Fruit fly (Drosophila melanogaster) whole organism, embryonic: ENCODE results near the gene Best3.

ENCODE experiments used
- CG10267 ChIP-seq: fragments of 200-800 bp; sonication (Bioruptor generic); optimal IDR thresholded peaks from 2 replicates; lab custom pipeline; 2018; ENCODE audit warnings: missing biosample characterization, mild to moderate bottlenecking, missing genetic modification characterization, moderate library complexity
- CG10959 ChIP-seq: fragments of 200-800 bp; sonication (Bioruptor generic); IDR thresholded peaks from 2 replicates; pipeline ENCODE4 v1.3.6; 2022; ENCODE audit warnings: missing biosample characterization, missing genetic modification characterization
- CG11504 ChIP-seq: fragments of 200-800 bp; sonication (Bioruptor generic); optimal IDR thresholded peaks from 3 replicates; lab custom pipeline; 2019; ENCODE audit warnings: missing biosample characterization, mild to moderate bottlenecking, missing genetic modification characterization, moderate library complexity
- CG12236 ChIP-seq: fragments of 200-800 bp; sonication (Bioruptor generic); optimal IDR thresholded peaks from 2 replicates; lab custom pipeline; 2016; ENCODE audit warnings: missing biosample characterization, missing genetic modification characterization
- CG15601 ChIP-seq: fragments of 200-800 bp; sonication (Bioruptor generic); optimal IDR thresholded peaks from 3 replicates; lab custom pipeline; 2019; ENCODE audit warnings: missing biosample characterization, mild to moderate bottlenecking, missing genetic modification characterization, moderate library complexity
- CG17829 ChIP-seq: fragments of 200-800 bp; optimal IDR thresholded peaks from 2 replicates; lab custom pipeline; 2019; ENCODE audit warnings: missing biosample characterization, mild to moderate bottlenecking, missing genetic modification characterization, moderate library complexity
- CG18262 ChIP-seq: fragments of 200-800 bp; optimal IDR thresholded peaks from 3 replicates; lab custom pipeline; 2019; ENCODE audit warnings: missing biosample characterization, mild to moderate bottlenecking, missing genetic modification characterization, moderate library complexity
- CG2202 ChIP-seq: fragments of 200-800 bp; sonication (Bioruptor generic); optimal IDR thresholded peaks from 2 replicates; lab custom pipeline; 2018; ENCODE audit warnings: missing biosample characterization, mild to moderate bottlenecking, missing genetic modification characterization
- CG2678 ChIP-seq: fragments of 200-800 bp; sonication (Bioruptor generic); optimal IDR thresholded peaks from 3 replicates; lab custom pipeline; 2019; ENCODE audit warnings: missing biosample characterization, mild to moderate bottlenecking, missing genetic modification characterization, moderate library complexity
- CG30020 ChIP-seq: fragments of 200-800 bp; optimal IDR thresholded peaks from 2 replicates; lab custom pipeline; 2019; ENCODE audit warnings: missing biosample characterization, mild to moderate bottlenecking, missing genetic modification characterization, moderate library complexity
- CG31224 ChIP-seq: fragments of 200-800 bp; sonication (Bioruptor generic); IDR thresholded peaks from 2 replicates; pipeline ENCODE4 v1.3.6; 2022; ENCODE audit warnings: missing biosample characterization, missing genetic modification characterization
- CG31441 ChIP-seq: fragments of 200-800 bp; sonication (Bioruptor generic); IDR thresholded peaks from 2 replicates; pipeline ENCODE4 v1.3.6; 2022; ENCODE audit warnings: missing biosample characterization, missing genetic modification characterization
- CG33557 ChIP-seq: fragments of 200-800 bp; sonication (Bioruptor generic); optimal IDR thresholded peaks from 2 replicates; lab custom pipeline; 2019; ENCODE audit warnings: missing biosample characterization, mild to moderate bottlenecking, missing genetic modification characterization, moderate library complexity
- CG4404 ChIP-seq: fragments of 200-800 bp; sonication (Bioruptor generic); IDR thresholded peaks from 2 replicates; pipeline ENCODE4 v1.3.6; 2022; ENCODE audit warnings: missing biosample characterization, missing genetic modification characterization
- CG4730 ChIP-seq: fragments of 200-800 bp; sonication (Bioruptor generic); IDR thresholded peaks from 2 replicates; pipeline ENCODE4 v1.3.6; 2022; ENCODE audit warnings: missing biosample characterization, missing genetic modification characterization
- CG7839 ChIP-seq: fragments of 200-800 bp; sonication (Bioruptor generic); optimal IDR thresholded peaks from 3 replicates; lab custom pipeline; 2018; ENCODE audit warnings: missing biosample characterization, mild to moderate bottlenecking, missing genetic modification characterization, moderate library complexity
- CG8924 ChIP-seq: fragments of 200-800 bp; optimal IDR thresholded peaks from 3 replicates; lab custom pipeline; 2019; ENCODE audit warnings: missing biosample characterization, mild to moderate bottlenecking, missing genetic modification characterization, moderate library complexity
- Chrac-16 ChIP-seq: fragments of 200-800 bp; sonication (Bioruptor generic); optimal IDR thresholded peaks from 3 replicates; lab custom pipeline; 2016; ENCODE audit warnings: missing biosample characterization, missing genetic modification characterization
- CoRest ChIP-seq: fragments of 200-800 bp; sonication (Bioruptor generic); optimal IDR thresholded peaks from 3 replicates; lab custom pipeline; 2018; ENCODE audit warnings: missing biosample characterization, mild to moderate bottlenecking, missing genetic modification characterization, moderate library complexity
- D ChIP-seq, 2 experiments: fragments of 200-800 bp in 1 of 2; fragments of >200 bp in 1 of 2; sonication (Bioruptor generic) in 1 of 2; optimal IDR thresholded peaks; 2 replicates in 1 of 2; 3 replicates in 1 of 2; lab custom pipeline; 2017; ENCODE audit warnings: mild to moderate bottlenecking in 1 of 2, missing biosample characterization in 1 of 2, missing genetic modification characterization in 1 of 2, missing genetic modification reagents in 1 of 2
- Drgx ChIP-seq: fragments of 200-800 bp; sonication (Bioruptor generic); IDR thresholded peaks from 2 replicates; pipeline ENCODE4 v1.3.6; 2022; ENCODE audit warnings: missing biosample characterization, missing genetic modification characterization
- ERR ChIP-seq: fragments of 200-800 bp; sonication (Bioruptor generic); optimal IDR thresholded peaks from 2 replicates; lab custom pipeline; 2016; ENCODE audit warnings: missing biosample characterization, missing genetic modification characterization
- Hey ChIP-seq: fragments of 200-800 bp; sonication (Bioruptor generic); optimal IDR thresholded peaks from 3 replicates; lab custom pipeline; 2018; ENCODE audit warnings: missing biosample characterization, mild to moderate bottlenecking, missing genetic modification characterization
- Hr3 ChIP-seq: fragments of 200-800 bp; sonication (Bioruptor generic); optimal IDR thresholded peaks from 3 replicates; lab custom pipeline; 2016; ENCODE audit warnings: missing biosample characterization, missing genetic modification characterization
- Med ChIP-seq: fragments of 200-800 bp; sonication (Bioruptor generic); peaks from one replicate; lab custom pipeline; 2016; ENCODE audit warnings: missing biosample characterization, missing genetic modification characterization, mild to moderate bottlenecking, inconsistent platforms, moderate library complexity
- Nf-YA ChIP-seq: fragments of 200-800 bp; sonication (Bioruptor generic); IDR thresholded peaks from 2 replicates; pipeline ENCODE4 v1.3.6; 2022; ENCODE audit warnings: missing biosample characterization, missing genetic modification characterization
- Stat92E ChIP-seq, 3 experiments: fragments of >200 bp in 2 of 3; fragments of 200-800 bp in 1 of 3; sonication (Bioruptor generic) in 1 of 3; optimal IDR thresholded peaks; 2 replicates each; lab custom pipeline; 2017 to 2019; ENCODE audit warnings: missing biosample characterization in 3 of 3, missing genetic modification characterization in 3 of 3, mild to moderate bottlenecking in 1 of 3, moderate library complexity in 1 of 3
- Xrp1 ChIP-seq: fragments of 200-800 bp; sonication (Bioruptor generic); IDR thresholded peaks from 2 replicates; pipeline ENCODE4 v1.3.6; 2022; ENCODE audit warnings: missing biosample characterization, missing genetic modification characterization
- aop ChIP-seq: fragments of 200-800 bp; sonication (Bioruptor generic); IDR thresholded peaks from 2 replicates; pipeline ENCODE4 v1.3.6; 2022; ENCODE audit warnings: missing biosample characterization, missing genetic modification characterization
- az2 ChIP-seq: fragments of 200-800 bp; sonication (Bioruptor generic); optimal IDR thresholded peaks from 3 replicates; lab custom pipeline; 2016; ENCODE audit warnings: missing biosample characterization, missing genetic modification characterization
- bcd ChIP-seq: fragments of 200-800 bp; sonication (Bioruptor generic); optimal IDR thresholded peaks from 2 replicates; lab custom pipeline; 2017; ENCODE audit warnings: missing biosample characterization, mild to moderate bottlenecking, missing genetic modification characterization
- bowl ChIP-seq: fragments of 200-800 bp; sonication (Bioruptor generic); IDR thresholded peaks from 2 replicates; pipeline ENCODE4 v1.3.6; 2022; ENCODE audit warnings: missing biosample characterization, missing genetic modification characterization
- dmrt99B ChIP-seq: fragments of 200-800 bp; sonication (Bioruptor generic); optimal IDR thresholded peaks from 2 replicates; lab custom pipeline; 2018; ENCODE audit warnings: missing biosample characterization, mild to moderate bottlenecking, missing genetic modification characterization, moderate library complexity
- eve ChIP-seq, 2 experiments: fragments of >200 bp; optimal IDR thresholded peaks; 2 replicates each; lab custom pipeline; 2017; ENCODE audit warnings: missing biosample characterization in 2 of 2, missing genetic modification characterization in 2 of 2
- fd96Cb ChIP-seq: fragments of 200-800 bp; sonication (Bioruptor generic); optimal IDR thresholded peaks from 2 replicates; lab custom pipeline; 2018; ENCODE audit warnings: missing biosample characterization, mild to moderate bottlenecking, missing genetic modification characterization, moderate library complexity
- gem ChIP-seq: fragments of 200-800 bp; sonication (Bioruptor generic); optimal IDR thresholded peaks from 2 replicates; lab custom pipeline; 2019; ENCODE audit warnings: missing biosample characterization, mild to moderate bottlenecking, missing genetic modification characterization, moderate library complexity
- gt ChIP-seq: fragments of 200-800 bp; sonication (Bioruptor generic); IDR thresholded peaks from 2 replicates; pipeline ENCODE4 v1.3.6; 2022; ENCODE audit warnings: missing biosample characterization, missing genetic modification characterization
- kni ChIP-seq: fragments of 200-800 bp; sonication (Bioruptor generic); optimal IDR thresholded peaks from 3 replicates; lab custom pipeline; 2017; ENCODE audit warnings: mild to moderate bottlenecking, missing biosample characterization, missing genetic modification reagents, missing genetic modification characterization
- nmo ChIP-seq: fragments of 200-800 bp; sonication (Bioruptor generic); optimal IDR thresholded peaks from 2 replicates; lab custom pipeline; 2018; ENCODE audit warnings: missing biosample characterization, mild to moderate bottlenecking, missing genetic modification characterization, moderate library complexity
- sc ChIP-seq, 3 experiments: fragments of >200 bp in 2 of 3; fragments of 200-800 bp in 1 of 3; sonication (Bioruptor generic) in 1 of 3; optimal IDR thresholded peaks; 2 replicates in 2 of 3; 3 replicates in 1 of 3; lab custom pipeline; 2017; ENCODE audit warnings: mild to moderate bottlenecking in 1 of 3, missing biosample characterization in 1 of 3, missing genetic modification characterization in 1 of 3, missing genetic modification reagents in 1 of 3
- sens ChIP-seq: fragments of 200-800 bp; sonication (Bioruptor generic); peaks from one replicate; lab custom pipeline; 2016; ENCODE audit warnings: missing biosample characterization, missing genetic modification characterization
- sima ChIP-seq: fragments of 200-800 bp; sonication (Bioruptor generic); optimal IDR thresholded peaks from 2 replicates; lab custom pipeline; 2016; ENCODE audit warnings: missing biosample characterization, missing genetic modification characterization
- so ChIP-seq: fragments of 200-800 bp; sonication (Bioruptor generic); IDR thresholded peaks from 3 replicates; pipeline ENCODE4 v1.3.6; 2022; ENCODE audit warnings: missing biosample characterization, missing genetic modification characterization
- tio ChIP-seq: fragments of 200-800 bp; sonication (Bioruptor generic); optimal IDR thresholded peaks from 2 replicates; lab custom pipeline; 2017; ENCODE audit warnings: missing biosample characterization, missing genetic modification characterization, inconsistent platforms

Gene Best3

dm6 chr3L:15258357-15258756 is 44.2 kb downstream of the Best3 start:
- TF ChIP-seq eve (GFP tag; optimal IDR thresholded peaks at IDR 0.05; lab: Kevin White, UChicago) = peak in 1 of 2 experiments; percentile 33
- no peak for TF ChIP-seq Nf-YA
- peak; percentile 18 for TF ChIP-seq gem (tag; lab: Kevin White, UChicago)
- no peak for TF ChIP-seq sima
- peak; percentile 26 for TF ChIP-seq CG11504 (tag; lab: Kevin White, UChicago)
- peak; percentile 59 for TF ChIP-seq sens (GFP tag; lab: Kevin White, UChicago)
- peak; percentile 23 for TF ChIP-seq dmrt99B (tag; lab: Kevin White, UChicago)

DNA sequence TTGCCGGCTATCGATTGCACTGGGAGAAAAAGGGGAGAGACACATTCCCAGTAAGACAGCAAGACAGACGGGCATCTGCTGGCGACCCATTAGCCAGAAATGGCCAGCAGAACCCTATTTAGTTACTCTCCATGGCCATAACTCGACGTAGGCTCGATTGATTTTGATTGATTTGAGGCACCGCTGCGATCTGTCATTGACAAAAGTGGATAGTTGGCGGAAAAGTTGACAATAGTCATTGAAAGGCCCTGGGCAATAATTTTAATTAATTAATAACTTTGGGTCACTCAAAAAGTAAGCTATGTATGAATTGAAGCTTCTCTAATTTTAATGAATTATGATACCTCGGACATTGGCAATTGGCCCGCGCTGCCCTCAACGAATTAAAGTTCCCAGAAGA is 45.4 kb downstream of the Best3 start:
- 0 out of 2 replicates have a peak, but pooled peaks have one; percentile 21 for TF ChIP-seq Drgx
- TF ChIP-seq CG12236 = no peak
- no peak for TF ChIP-seq gt (GFP tag; lab: Robert Waterston, UW)
- TF ChIP-seq sens (GFP tag; lab: Kevin White, UChicago) = peak; percentile 55
- no peak for TF ChIP-seq CG2202 (tag; lab: Kevin White, UChicago)

dm6 chr3L:15254118-15254517 is 48.5 kb downstream of the Best3 start:
- no peak for TF ChIP-seq Hey (tag; lab: Kevin White, UChicago)
- no peak for TF ChIP-seq tio (GFP tag; lab: Kevin White, UChicago)
- peak; percentile 87 for TF ChIP-seq kni (GFP tag; lab: Kevin White, UChicago)
- peak in 1 of 3 experiments; percentile 74 for TF ChIP-seq Stat92E (GFP tag; optimal IDR thresholded peaks at IDR 0.05; lab: Kevin White, UChicago)

dm6 chr3L:15253606-15254054 is 49.0 kb downstream of the Best3 start:
- TF ChIP-seq gt (GFP tag; lab: Robert Waterston, UW) = no peak
- TF ChIP-seq sens (GFP tag; lab: Kevin White, UChicago) = peak; percentile 78
- peak; percentile 26 for TF ChIP-seq CG11504 (tag; lab: Kevin White, UChicago)
- TF ChIP-seq fd96Cb (tag; lab: Kevin White, UChicago) = peak; percentile 6
- TF ChIP-seq Med = peak; percentile 57
- TF ChIP-seq CG2678 = peak; percentile 0
- TF ChIP-seq ERR (GFP tag; lab: Kevin White, UChicago) = no peak
- peak; percentile 13 for TF ChIP-seq CG17829 (tag; lab: Kevin White, UChicago)
- TF ChIP-seq CG4730 (GFP tag; lab: Robert Waterston, UW) = no peak
- no peak for TF ChIP-seq bcd (GFP tag; lab: Kevin White, UChicago)
- TF ChIP-seq Chrac-16 = peak; percentile 6
- TF ChIP-seq Hr3 = peak; percentile 6
- no peak for TF ChIP-seq sc (optimal IDR thresholded peaks at IDR 0.05; lab: Kevin White, UChicago)
- TF ChIP-seq sc (GFP tag; optimal IDR thresholded peaks at IDR 0.05; lab: Kevin White, UChicago) = peak; percentile 7
- no peak for TF ChIP-seq so (GFP tag; lab: Robert Waterston, UW)
- peak; percentile 15 for TF ChIP-seq CoRest (tag; lab: Kevin White, UChicago)
- TF ChIP-seq Drgx = no peak
- TF ChIP-seq CG31441 (GFP tag; lab: Robert Waterston, UW) = peak; percentile 42; the same call in 1 of the 2 replicates
- peak; percentile 48 for TF ChIP-seq CG10267 (tag; lab: Kevin White, UChicago)
- no peak for TF ChIP-seq aop
- TF ChIP-seq D (optimal IDR thresholded peaks at IDR 0.05; lab: Kevin White, UChicago) = no peak
- TF ChIP-seq D (GFP tag; optimal IDR thresholded peaks at IDR 0.05; lab: Kevin White, UChicago) = peak; percentile 36
- TF ChIP-seq Xrp1 (GFP tag; lab: Robert Waterston, UW) = peak; percentile 32; the same call in 1 of the 2 replicates
- no peak for TF ChIP-seq bowl (GFP tag; lab: Robert Waterston, UW)
- TF ChIP-seq CG33557 (GFP tag; lab: Kevin White, UChicago) = peak; percentile 63
- TF ChIP-seq az2 (GFP tag; lab: Kevin White, UChicago) = peak; percentile 13
- TF ChIP-seq CG10959 (GFP tag; lab: Robert Waterston, UW) = 0 out of 2 replicates have a peak, but pooled peaks have one; percentile 16
- peak; percentile 12; the same call in 1 of the 2 replicates for TF ChIP-seq CG4404 (GFP tag; lab: Robert Waterston, UW)
- TF ChIP-seq CG31224 (GFP tag; lab: Robert Waterston, UW) = no peak
- TF ChIP-seq CG7839 = peak; percentile 23
- TF ChIP-seq CG15601 = no peak
- TF ChIP-seq CG8924 (tag; lab: Kevin White, UChicago) = peak; percentile 14
- TF ChIP-seq CG30020 (tag; lab: Kevin White, UChicago) = peak; percentile 8
- TF ChIP-seq nmo (GFP tag; lab: Kevin White, UChicago) = peak; percentile 53
- TF ChIP-seq CG18262 (tag; lab: Kevin White, UChicago) = peak; percentile 77
